Worm (Caenorhabditis elegans) whole organism, young adult: ENCODE results near the gene F58A6.2.

Source experiments
- ceh-40 ChIP-seq: fragments of 200-800 bp; sonication (Bioruptor generic); IDR thresholded peaks from 2 replicates; pipeline ENCODE4 v1.3.6; 2022; ENCODE audit warnings: missing genetic modification characterization, missing compliant biosample characterization
- nhr-120 ChIP-seq: fragments of 200-800 bp; sonication (Bioruptor generic); IDR thresholded peaks from 2 replicates; pipeline ENCODE4 v1.3.6; 2022; ENCODE audit warnings: missing genetic modification characterization, missing compliant biosample characterization
- snpc-4 ChIP-seq, 5 experiments: fragments of 150-350 bp in 1 of 5; sonication (generic microtip) in 4 of 5; optimal IDR thresholded peaks; 2 replicates each; lab custom pipeline; 2014 to 2018; ENCODE audit warnings: missing genetic modification characterization in 5 of 5, missing biosample characterization in 3 of 5, antibody characterized with exemption in 2 of 5, mild to moderate bottlenecking in 2 of 5, missing compliant biosample characterization in 2 of 5, missing genotype in 2 of 5, moderate library complexity in 2 of 5, missing genetic modification reagents in 1 of 5

- no peak for TF ChIP-seq snpc-4 (GFP tag; optimal IDR thresholded peaks at IDR 0.05; lab: Kevin White, UChicago)
- TF ChIP-seq snpc-4 (tag; optimal IDR thresholded peaks at IDR 0.05; lab: Kevin White, UChicago): peak in 3 of 4 experiments; percentile 19 to 56 (median 29)
- TF ChIP-seq nhr-120 (GFP tag; lab: Robert Waterston, UW): no peak
- TF ChIP-seq ceh-40 (GFP tag; lab: Robert Waterston, UW): no peak
Observed at ce11 chrII:5182451-5182850, 45.9 kb downstream of the F58A6.2 start.
